Worm (Caenorhabditis elegans) whole organism, late embryonic: Measurements from ENCODE around the gene W05H7.1.
"Not testable (repeated sequence)": the region's sequence is repeated elsewhere in the genome, so short reads cannot be mapped to it uniquely, and the experiment has no call there.

Source experiments
- C38D4.7 ChIP-seq: fragments of 200-800 bp; sonication (Bioruptor generic); optimal IDR thresholded peaks from 2 replicates; lab custom pipeline; 2018; ENCODE audit warnings: mild to moderate bottlenecking, missing genetic modification characterization, moderate library complexity, missing compliant biosample characterization
- F13H6.1 ChIP-seq: sonication (generic microtip); optimal IDR thresholded peaks from 2 replicates; lab custom pipeline; 2016; ENCODE audit warnings: missing genetic modification characterization, missing compliant biosample characterization
- Y22D7AL.16 ChIP-seq: sonication (generic microtip); optimal IDR thresholded peaks from 2 replicates; lab custom pipeline; 2016; ENCODE audit warnings: missing genetic modification characterization, missing compliant biosample characterization
- ahr-1 ChIP-seq: sonication (generic microtip); optimal IDR thresholded peaks from 2 replicates; lab custom pipeline; 2016; ENCODE audit warnings: missing genetic modification characterization, missing compliant biosample characterization
- ama-1 ChIP-seq: fragments of 150-350 bp; optimal IDR thresholded peaks from 2 replicates; lab custom pipeline; 2014
- ceh-18 ChIP-seq: sonication (generic microtip); optimal IDR thresholded peaks from 2 replicates; lab custom pipeline; 2016; ENCODE audit warnings: missing genetic modification characterization, missing compliant biosample characterization
- ceh-2 ChIP-seq: sonication (generic microtip); optimal IDR thresholded peaks from 2 replicates; lab custom pipeline; 2016; ENCODE audit warnings: missing genotype, missing genetic modification characterization, missing compliant biosample characterization
- ceh-24 ChIP-seq: sonication (generic microtip); optimal IDR thresholded peaks from 2 replicates; lab custom pipeline; 2016; ENCODE audit warnings: mild to moderate bottlenecking, missing genetic modification characterization, missing compliant biosample characterization
- ceh-31 ChIP-seq: sonication (generic microtip); optimal IDR thresholded peaks from 2 replicates; lab custom pipeline; 2016; ENCODE audit warnings: missing genetic modification characterization, missing compliant biosample characterization
- ceh-34 ChIP-seq: sonication (generic microtip); optimal IDR thresholded peaks from 2 replicates; lab custom pipeline; 2016; ENCODE audit warnings: mild to moderate bottlenecking, missing genetic modification characterization, missing compliant biosample characterization
- che-1 ChIP-seq: sonication (generic microtip); optimal IDR thresholded peaks from 2 replicates; lab custom pipeline; 2016; ENCODE audit warnings: mild to moderate bottlenecking, missing genetic modification characterization, missing compliant biosample characterization
- dve-1 ChIP-seq: sonication (generic microtip); optimal IDR thresholded peaks from 2 replicates; lab custom pipeline; 2017; ENCODE audit warnings: antibody characterized with exemption, mild to moderate bottlenecking, missing genetic modification characterization, missing compliant biosample characterization
- elt-4 ChIP-seq: sonication (generic microtip); optimal IDR thresholded peaks from 2 replicates; lab custom pipeline; 2016; ENCODE audit warnings: missing genetic modification characterization, missing compliant biosample characterization
- eyg-1 ChIP-seq: sonication (generic microtip); optimal IDR thresholded peaks from 2 replicates; lab custom pipeline; 2016; ENCODE audit warnings: missing genotype, missing genetic modification characterization, missing compliant biosample characterization
- fkh-6 ChIP-seq: sonication (generic microtip); optimal IDR thresholded peaks from 2 replicates; lab custom pipeline; 2016; ENCODE audit warnings: missing genetic modification characterization, missing compliant biosample characterization
- hlh-13 ChIP-seq: fragments of 200-800 bp; sonication (Bioruptor generic); optimal IDR thresholded peaks from 2 replicates; lab custom pipeline; 2018; ENCODE audit warnings: mild to moderate bottlenecking, missing genetic modification characterization, missing compliant biosample characterization
- hlh-6 ChIP-seq: sonication (generic microtip); optimal IDR thresholded peaks from 2 replicates; lab custom pipeline; 2016; ENCODE audit warnings: missing genotype, missing genetic modification characterization, missing compliant biosample characterization
- hlh-8 ChIP-seq: sonication (generic microtip); optimal IDR thresholded peaks from 2 replicates; lab custom pipeline; 2016; ENCODE audit warnings: missing genotype, missing genetic modification characterization, missing compliant biosample characterization
- madf-2 ChIP-seq: sonication (generic microtip); optimal IDR thresholded peaks from 2 replicates; lab custom pipeline; 2017; ENCODE audit warnings: missing genetic modification characterization, missing compliant biosample characterization
- nfya-1 ChIP-seq: sonication (generic microtip); optimal IDR thresholded peaks from 2 replicates; lab custom pipeline; 2017; ENCODE audit warnings: missing genetic modification characterization, mild to moderate bottlenecking, missing compliant biosample characterization, antibody characterized with exemption, moderate library complexity
- pag-3 ChIP-seq: sonication (generic microtip); optimal IDR thresholded peaks from 2 replicates; lab custom pipeline; 2016; ENCODE audit warnings: missing compliant biosample characterization, missing genetic modification characterization, borderline replicate concordance
- pax-1 ChIP-seq: fragments of 150-350 bp; optimal IDR thresholded peaks from 2 replicates; lab custom pipeline; 2014; ENCODE audit warnings: missing biosample characterization, missing genetic modification characterization
- pha-4 ChIP-seq: fragments of 150-350 bp; optimal IDR thresholded peaks from 2 replicates; lab custom pipeline; 2018; ENCODE audit warnings: missing biosample characterization, missing genetic modification reagents, missing genetic modification characterization
- sdc-2 ChIP-seq: sonication (generic microtip); optimal IDR thresholded peaks from 2 replicates; lab custom pipeline; 2016; ENCODE audit warnings: missing genotype, missing genetic modification characterization, missing compliant biosample characterization
- sox-2 ChIP-seq: fragments of 200-800 bp; sonication (Bioruptor generic); IDR thresholded peaks from 2 replicates; pipeline ENCODE4 v1.3.6; 2022; ENCODE audit warnings: missing genetic modification reagents, missing genetic modification characterization, missing compliant biosample characterization
- ttx-3 ChIP-seq: sonication (generic microtip); optimal IDR thresholded peaks from 2 replicates; lab custom pipeline; 2016; ENCODE audit warnings: missing genetic modification reagents, missing genetic modification characterization, missing compliant biosample characterization
- unc-42 ChIP-seq: sonication (generic microtip); optimal IDR thresholded peaks from 2 replicates; lab custom pipeline; 2016; ENCODE audit warnings: missing genotype, missing genetic modification characterization, missing compliant biosample characterization

Gene W05H7.1

DNA sequence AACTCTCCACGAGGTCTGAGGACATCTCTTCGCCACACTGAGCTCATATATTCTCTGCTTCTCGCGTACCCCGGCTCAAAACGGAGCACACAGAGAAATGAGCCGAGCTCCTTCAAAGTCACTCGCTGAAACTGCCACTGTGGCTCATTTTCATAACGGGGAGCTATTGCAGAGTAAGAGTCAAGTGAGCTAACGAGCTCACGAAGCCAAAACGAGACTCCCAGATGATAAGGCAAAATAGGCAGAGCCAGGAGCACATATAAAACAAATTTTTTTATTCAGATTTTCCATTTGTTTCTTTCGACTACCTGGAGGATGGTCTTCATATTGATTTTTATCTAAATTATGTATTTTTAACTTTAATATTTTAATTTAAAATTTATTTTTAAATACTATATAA lies 26.1 kb upstream of the W05H7.1 start, which contains the start of gene F19G12.3:
TSS of gene F19G12.3 (plus strand) at position 301 of the 400 bp plus-strand sequence.
- TF ChIP-seq ceh-31: no peak
- no peak for TF ChIP-seq eyg-1 (tag; lab: Kevin White, UChicago)
- no peak for TF ChIP-seq ttx-3 (tag; lab: Kevin White, UChicago)

- no peak for TF ChIP-seq ama-1 (lab: Kevin White, UChicago)
- TF ChIP-seq C38D4.7 (GFP tag; lab: Kevin White, UChicago): no peak
- no peak for TF ChIP-seq eyg-1 (tag; lab: Kevin White, UChicago)
- no peak for TF ChIP-seq sox-2
- TF ChIP-seq hlh-8 (tag; lab: Kevin White, UChicago): no peak
- TF ChIP-seq sdc-2 (tag; lab: Kevin White, UChicago): no peak
Observed at ce11 chrX:1426425-1426824, 24.1 kb upstream of the W05H7.1 start, which contains the start of gene F19G12.11. TSS of gene F19G12.11 (minus strand) at chrX:1426525.

- TF ChIP-seq hlh-13 (GFP tag; lab: Kevin White, UChicago); fkh-6 (tag; lab: Kevin White, UChicago); pha-4: not testable (repeated sequence)
Observed at ce11 chrX:1430707-1431106, 19.9 kb upstream of the W05H7.1 start, which contains the start of gene F19G12.1. TSS of gene F19G12.1 (plus strand) at chrX:1431007.

ce11 chrX:1437097-1437496 lies 13.5 kb upstream of the W05H7.1 start:
- TF ChIP-seq madf-2 (tag; lab: Kevin White, UChicago) (no peak), ahr-1 (no peak), nfya-1 (tag; lab: Kevin White, UChicago) (peak; percentile 27), sdc-2 (tag; lab: Kevin White, UChicago) (peak; percentile 97), C38D4.7 (GFP tag; lab: Kevin White, UChicago) (no peak), unc-42 (peak; percentile 8), ceh-2 (no peak)

- TF ChIP-seq nfya-1 (tag; lab: Kevin White, UChicago) (peak; percentile 5), hlh-13 (GFP tag; lab: Kevin White, UChicago) (no peak), sdc-2 (tag; lab: Kevin White, UChicago) (peak; percentile 96)
- TF ChIP-seq, all 69 proteins: peak for 2
Observed at ce11 chrX:1438925-1439324, 11.6 kb upstream of the W05H7.1 start.

ce11 chrX:1440161-1440560 lies 10.4 kb upstream of the W05H7.1 start, which contains the start of gene sedl-1:
TSS of gene sedl-1 (minus strand) at chrX:1440261.
- TF ChIP-seq eyg-1 (tag; lab: Kevin White, UChicago): no peak

ce11 chrX:1441602-1442183 lies 8.9 kb upstream of the W05H7.1 start:
- TF ChIP-seq ama-1 (lab: Kevin White, UChicago): no peak
- TF ChIP-seq elt-4 (tag; lab: Kevin White, UChicago): peak; percentile 41
- TF ChIP-seq che-1 (tag; lab: Kevin White, UChicago): no peak
- no peak for TF ChIP-seq ceh-34 (tag; lab: Kevin White, UChicago)
- no peak for TF ChIP-seq hlh-6 (tag; lab: Kevin White, UChicago)
- no peak for TF ChIP-seq hlh-13 (GFP tag; lab: Kevin White, UChicago)
- no peak for TF ChIP-seq pha-4

- TF ChIP-seq Y22D7AL.16 (tag; lab: Kevin White, UChicago) (peak; percentile 3), madf-2 (tag; lab: Kevin White, UChicago) (no peak)
Observed at ce11 chrX:1443556-1444243, 6.9 kb upstream of the W05H7.1 start.

- TF ChIP-seq F13H6.1 (tag; lab: Kevin White, UChicago) (no peak), pag-3 (no peak), ceh-18 (tag; lab: Kevin White, UChicago) (no peak), pax-1 (tag; lab: Kevin White, UChicago) (no peak), ama-1 (lab: Kevin White, UChicago) (peak; percentile 2), ceh-24 (tag; lab: Kevin White, UChicago) (no peak), dve-1 (no peak)
Observed at ce11 chrX:1445696-1446095, 4.9 kb upstream of the W05H7.1 start.
